Worm (Caenorhabditis elegans) whole organism, L3 larva: ENCODE measurements around the gene BE10.4.

Experiments used
- ZK546.5 ChIP-seq: sonication (generic microtip); optimal IDR thresholded peaks from 2 replicates; lab custom pipeline; 2017; ENCODE audit warnings: missing biosample characterization, missing genetic modification characterization
- ama-1 ChIP-seq: fragments of 150-350 bp; optimal IDR thresholded peaks from 2 replicates; lab custom pipeline; 2018
- ceh-28 ChIP-seq: fragments of 150-350 bp; optimal IDR thresholded peaks from 2 replicates; lab custom pipeline; 2014; ENCODE audit warnings: missing biosample characterization, missing genetic modification reagents, missing genetic modification characterization
- ceh-82 ChIP-seq: fragments of 150-350 bp; optimal IDR thresholded peaks from 2 replicates; lab custom pipeline; 2014; ENCODE audit warnings: missing biosample characterization, missing genetic modification characterization
- ceh-9 ChIP-seq: sonication (generic microtip); optimal IDR thresholded peaks from 2 replicates; lab custom pipeline; 2018; ENCODE audit warnings: missing biosample characterization, missing genetic modification characterization
- daf-12 ChIP-seq: fragments of 150-350 bp; optimal IDR thresholded peaks from 2 replicates; lab custom pipeline; 2014; ENCODE audit warnings: missing biosample characterization, missing genetic modification reagents, missing genetic modification characterization
- egl-27 ChIP-seq: sonication (generic microtip); optimal IDR thresholded peaks from 4 replicates; lab custom pipeline; 2017; ENCODE audit warnings: missing biosample characterization, missing genetic modification reagents, missing genetic modification characterization
- elt-1 ChIP-seq: fragments of 150-350 bp; optimal IDR thresholded peaks from 2 replicates; lab custom pipeline; 2014; ENCODE audit warnings: missing biosample characterization, missing genetic modification characterization
- elt-2 ChIP-seq: sonication (generic microtip); optimal IDR thresholded peaks from 2 replicates; lab custom pipeline; 2016; ENCODE audit warnings: missing genetic modification reagents, mild to moderate bottlenecking, missing genetic modification characterization, missing compliant biosample characterization
- elt-3 ChIP-seq, 3 experiments: fragments of 150-350 bp in 1 of 3; sonication (generic microtip) in 2 of 3; optimal IDR thresholded peaks; 2 replicates in 2 of 3; 4 replicates in 1 of 3; lab custom pipeline; 2014 to 2017; ENCODE audit warnings: missing biosample characterization in 3 of 3, missing genetic modification characterization in 3 of 3
- eor-1 ChIP-seq, 2 experiments: fragments of 150-350 bp; optimal IDR thresholded peaks; 2 replicates each; lab custom pipeline; 2014 to 2018; ENCODE audit warnings: missing biosample characterization in 2 of 2, missing genetic modification characterization in 2 of 2
- fkh-2 ChIP-seq: fragments of 150-350 bp; optimal IDR thresholded peaks from 2 replicates; lab custom pipeline; 2014; ENCODE audit warnings: missing biosample characterization, missing genetic modification reagents, missing genetic modification characterization
- hmg-11 ChIP-seq: sonication (generic microtip); optimal IDR thresholded peaks from 2 replicates; lab custom pipeline; 2016; ENCODE audit warnings: missing genetic modification characterization, missing compliant biosample characterization
- lin-15B ChIP-seq: fragments of 150-350 bp; optimal IDR thresholded peaks from 2 replicates; lab custom pipeline; 2014; ENCODE audit warnings: missing biosample characterization, missing genetic modification characterization
- lin-39 ChIP-seq: fragments of 150-350 bp; optimal IDR thresholded peaks from 2 replicates; lab custom pipeline; 2018; ENCODE audit warnings: missing biosample characterization, missing genetic modification reagents, missing genetic modification characterization
- lsy-12 ChIP-seq: sonication (generic microtip); optimal IDR thresholded peaks from 2 replicates; lab custom pipeline; 2016; ENCODE audit warnings: mild to moderate bottlenecking, missing genetic modification characterization, missing compliant biosample characterization
- mml-1 ChIP-seq: fragments of 150-350 bp; sonication (generic microtip); optimal IDR thresholded peaks from 3 replicates; lab custom pipeline; 2014; ENCODE audit warnings: missing biosample characterization, missing genetic modification characterization
- nfya-1 ChIP-seq: sonication (generic microtip); optimal IDR thresholded peaks from 2 replicates; lab custom pipeline; 2017; ENCODE audit warnings: missing genetic modification characterization, mild to moderate bottlenecking, missing compliant biosample characterization, antibody characterized with exemption, moderate library complexity; ENCODE audit not compliant: insufficient read depth
- nhr-11 ChIP-seq: fragments of 150-350 bp; optimal IDR thresholded peaks from 2 replicates; lab custom pipeline; 2014; ENCODE audit warnings: missing biosample characterization, missing genetic modification characterization
- nhr-12 ChIP-seq: fragments of 150-350 bp; optimal IDR thresholded peaks from 2 replicates; lab custom pipeline; 2014; ENCODE audit warnings: missing biosample characterization, missing genetic modification characterization
- nhr-23 ChIP-seq: fragments of 150-350 bp; optimal IDR thresholded peaks from 2 replicates; lab custom pipeline; 2014; ENCODE audit warnings: missing biosample characterization, missing genetic modification reagents, missing genetic modification characterization
- nhr-237 ChIP-seq: fragments of 150-350 bp; optimal IDR thresholded peaks from 2 replicates; lab custom pipeline; 2014; ENCODE audit warnings: missing biosample characterization, missing genetic modification characterization
- nhr-25 ChIP-seq: sonication (generic microtip); optimal IDR thresholded peaks from 2 replicates; lab custom pipeline; 2017; ENCODE audit warnings: missing biosample characterization, missing genetic modification characterization
- nhr-28 ChIP-seq: fragments of 150-350 bp; optimal IDR thresholded peaks from 2 replicates; lab custom pipeline; 2014; ENCODE audit warnings: missing biosample characterization, missing genetic modification characterization
- nhr-43 ChIP-seq: sonication (generic microtip); optimal IDR thresholded peaks from 2 replicates; lab custom pipeline; 2016; ENCODE audit warnings: mild to moderate bottlenecking, missing genetic modification characterization, missing compliant biosample characterization; ENCODE audit not compliant: poor library complexity, severe bottlenecking
- nhr-67 ChIP-seq: fragments of 150-350 bp; optimal IDR thresholded peaks from 2 replicates; lab custom pipeline; 2014; ENCODE audit warnings: missing biosample characterization, missing genetic modification characterization
- nhr-77 ChIP-seq: fragments of 150-350 bp; optimal IDR thresholded peaks from 2 replicates; lab custom pipeline; 2014; ENCODE audit warnings: missing biosample characterization, missing genetic modification characterization
- pha-4 ChIP-seq: fragments of 150-350 bp; optimal IDR thresholded peaks from 2 replicates; lab custom pipeline; 2014; ENCODE audit warnings: missing biosample characterization, missing genetic modification reagents, missing genetic modification characterization
- pqm-1 ChIP-seq: fragments of 150-350 bp; optimal IDR thresholded peaks from 2 replicates; lab custom pipeline; 2017; ENCODE audit warnings: missing biosample characterization, missing genetic modification characterization, inconsistent platforms
- sea-2 ChIP-seq: fragments of 150-350 bp; sonication (generic microtip); optimal IDR thresholded peaks from 4 replicates; lab custom pipeline; 2014; ENCODE audit warnings: missing biosample characterization, missing genetic modification reagents, missing genetic modification characterization
- zag-1 ChIP-seq: fragments of 150-350 bp; optimal IDR thresholded peaks from 2 replicates; lab custom pipeline; 2014; ENCODE audit warnings: missing biosample characterization, missing genetic modification characterization
- ztf-11 ChIP-seq: fragments of 150-350 bp; optimal IDR thresholded peaks from 2 replicates; lab custom pipeline; 2014; ENCODE audit warnings: missing biosample characterization, missing genetic modification characterization
- ztf-4 ChIP-seq: fragments of 150-350 bp; optimal IDR thresholded peaks from 2 replicates; lab custom pipeline; 2014; ENCODE audit warnings: missing biosample characterization, missing genetic modification characterization

Gene BE10.4

ce11 chrIII:12789420-12789819, 23.9 kb upstream of the BE10.4 start, which contains the start of gene BE10.1:
TSS of gene BE10.1 (minus strand) at chrIII:12789520.
- no peak for TF ChIP-seq nhr-28
- TF ChIP-seq pha-4 (tag; lab: Kevin White, UChicago) = no peak

- no peak for TF ChIP-seq nhr-77 (tag; lab: Kevin White, UChicago)
- TF ChIP-seq pha-4 (tag; lab: Kevin White, UChicago) = no peak
- TF ChIP-seq ceh-28 (tag; lab: Kevin White, UChicago) = peak; percentile 93
- TF ChIP-seq lin-39 (tag; lab: Kevin White, UChicago) = no peak
Measured at ce11 chrIII:12794200-12794599, 19.1 kb upstream of the BE10.4 start.

ce11 chrIII:12798469-12798868, 14.8 kb upstream of the BE10.4 start, which contains the start of gene agmo-1:
TSS of gene agmo-1 (minus strand) at chrIII:12798569.
- TF ChIP-seq ztf-11 (tag; lab: Kevin White, UChicago) (no peak), nhr-237 (tag; lab: Kevin White, UChicago) (no peak), nhr-25 (tag; lab: Kevin White, UChicago) (peak; percentile 70), elt-1 (tag; lab: Kevin White, UChicago) (no peak), lsy-12 (tag; lab: Kevin White, UChicago) (no peak)

ce11 chrIII:12800529-12800928, 12.8 kb upstream of the BE10.4 start:
- TF ChIP-seq nhr-11 (tag; lab: Kevin White, UChicago) = no peak
- TF ChIP-seq elt-2 (tag; lab: Kevin White, UChicago) = no peak
- no peak for TF ChIP-seq egl-27
- no peak for TF ChIP-seq ama-1
- peak; percentile 28 for TF ChIP-seq nhr-23 (tag; lab: Kevin White, UChicago)
- no peak for TF ChIP-seq fkh-2
- TF ChIP-seq mml-1 (tag; lab: Kevin White, UChicago) = no peak
- TF ChIP-seq zag-1 (tag; lab: Kevin White, UChicago) = no peak
- TF ChIP-seq elt-1 (tag; lab: Kevin White, UChicago) = peak; percentile 14
- TF ChIP-seq nhr-43 (tag; lab: Kevin White, UChicago) = peak; percentile 16
- no peak for TF ChIP-seq elt-3 (tag; optimal IDR thresholded peaks at IDR 0.05; lab: Kevin White, UChicago)
- TF ChIP-seq lin-39 (tag; lab: Kevin White, UChicago) = no peak
- no peak for TF ChIP-seq ZK546.5 (tag; lab: Kevin White, UChicago)
- TF ChIP-seq lin-15B (tag; lab: Kevin White, UChicago) = peak; percentile 21
- no peak for TF ChIP-seq daf-12 (tag; lab: Kevin White, UChicago)
- no peak for TF ChIP-seq ceh-82 (tag; lab: Kevin White, UChicago)
- no peak for TF ChIP-seq ztf-4 (tag; lab: Kevin White, UChicago)
- no peak for TF ChIP-seq ceh-9
- TF ChIP-seq nhr-25 (tag; lab: Kevin White, UChicago) = peak; percentile 75
- no peak for TF ChIP-seq nfya-1 (tag; lab: Kevin White, UChicago)

- TF ChIP-seq eor-1 (tag; optimal IDR thresholded peaks at IDR 0.05; lab: Kevin White, UChicago) = no peak
- TF ChIP-seq nhr-11 (tag; lab: Kevin White, UChicago) = no peak
- TF ChIP-seq nhr-67 (tag; lab: Kevin White, UChicago) = no peak
- TF ChIP-seq pqm-1 (tag; lab: Kevin White, UChicago) = no peak
- no peak for TF ChIP-seq ztf-4 (tag; lab: Kevin White, UChicago)
- TF ChIP-seq elt-3 (tag; optimal IDR thresholded peaks at IDR 0.05; lab: Kevin White, UChicago) = no peak
- no peak for TF ChIP-seq elt-1 (tag; lab: Kevin White, UChicago)
- no peak for TF ChIP-seq nhr-12
- no peak for TF ChIP-seq nhr-43 (tag; lab: Kevin White, UChicago)
- no peak for TF ChIP-seq sea-2 (GFP tag; lab: Kevin White, UChicago)
- TF ChIP-seq ama-1 = no peak
- TF ChIP-seq nhr-237 (tag; lab: Kevin White, UChicago) = no peak
- TF ChIP-seq ceh-9 = no peak
- TF ChIP-seq hmg-11 (tag; lab: Kevin White, UChicago) = no peak
Measured at ce11 chrIII:12806712-12807111, 6.6 kb upstream of the BE10.4 start, which contains the start of gene BE10.5. TSS of gene BE10.5 (minus strand) at chrIII:12806812.
